Fruit fly (Drosophila melanogaster): ENCODE data around the gene Ir62a.

The Ir62a gene

dm6 chr3L:1489523-1489922 lies 41.5 kb downstream of the Ir62a start, which contains the start of gene stet (continued):
- no peak for TF ChIP-seq Hand (GFP tag; optimal IDR thresholded peaks at IDR 0.05)
- TF ChIP-seq CG11696 (GFP tag; IDR thresholded peaks at IDR 0.05) = no peak
- TF ChIP-seq CG2199 (GFP tag; IDR thresholded peaks at IDR 0.05) = no peak
- TF ChIP-seq Mes4 (GFP tag; optimal IDR thresholded peaks at IDR 0.05) = no peak
- no peak for TF ChIP-seq Meics (GFP tag; optimal IDR thresholded peaks at IDR 0.05)
- TF ChIP-seq CG18764 (GFP tag; optimal IDR thresholded peaks at IDR 0.05) = no peak
- peak; percentile 97 for TF ChIP-seq ewg (GFP tag; optimal IDR thresholded peaks at IDR 0.05)
- TF ChIP-seq CG12071 (GFP tag; optimal IDR thresholded peaks at IDR 0.05) = no peak
- TF ChIP-seq Ets97D (GFP tag; optimal IDR thresholded peaks at IDR 0.05) = peak; percentile 11
- no peak for TF ChIP-seq unpg (GFP tag; optimal IDR thresholded peaks at IDR 0.05)
- no peak for TF ChIP-seq dmrt11E (tag; optimal IDR thresholded peaks at IDR 0.05)
- TF ChIP-seq seq (GFP tag; IDR thresholded peaks at IDR 0.05) = peak; percentile 77
- TF ChIP-seq CG5180 (GFP tag; optimal IDR thresholded peaks at IDR 0.05) = no peak
- no peak for TF ChIP-seq dpn (GFP tag; optimal IDR thresholded peaks at IDR 0.05)
- TF ChIP-seq insv (GFP tag; optimal IDR thresholded peaks at IDR 0.05) = no peak
- no peak for TF ChIP-seq org-1 (GFP tag; optimal IDR thresholded peaks at IDR 0.05)
- TF ChIP-seq CG12219 (GFP tag; optimal IDR thresholded peaks at IDR 0.05) = no peak
- no peak for TF ChIP-seq prd (optimal IDR thresholded peaks at IDR 0.05)
- TF ChIP-seq prd (GFP tag; IDR thresholded peaks at IDR 0.05) = 0 out of 3 replicates have a peak, but pooled peaks have one; percentile 10
- TF ChIP-seq CG2129 (GFP tag; IDR thresholded peaks at IDR 0.05; ENCODE audit: partially characterized antibody) = no peak
- TF ChIP-seq Elba2 (GFP tag; optimal IDR thresholded peaks at IDR 0.05) = no peak
- TF ChIP-seq unc-4 (GFP tag; IDR thresholded peaks at IDR 0.05; ENCODE audit: partially characterized antibody) = 0 out of 2 replicates have a peak, but pooled peaks have one; percentile 18
- TF ChIP-seq CG14860 (GFP tag; IDR thresholded peaks at IDR 0.05; ENCODE audit: partially characterized antibody) = peak; percentile 41; the same call in 2 of the 3 replicates
- TF ChIP-seq da (GFP tag; optimal IDR thresholded peaks at IDR 0.05) = no peak
- TF ChIP-seq NC2α (GFP tag; optimal IDR thresholded peaks at IDR 0.05) = no peak
- TF ChIP-seq Oaz (GFP tag; IDR thresholded peaks at IDR 0.05) = no peak
- TF ChIP-seq CG10321 (GFP tag; IDR thresholded peaks at IDR 0.05) = no peak
- TF ChIP-seq CG1024 (GFP tag; IDR thresholded peaks at IDR 0.05) = no peak
- TF ChIP-seq mld (GFP tag; IDR thresholded peaks at IDR 0.05; ENCODE audit: partially characterized antibody) = no peak
- peak; percentile 48 for TF ChIP-seq CG6813 (GFP tag; optimal IDR thresholded peaks at IDR 0.05)
- no peak for TF ChIP-seq Abd-B (GFP tag; optimal IDR thresholded peaks at IDR 0.05)
- TF ChIP-seq tio (GFP tag; optimal IDR thresholded peaks at IDR 0.05) = no peak
- no peak for TF ChIP-seq Nf-YC (tag; optimal IDR thresholded peaks at IDR 0.05)
- TF ChIP-seq CG6683 (GFP tag; optimal IDR thresholded peaks at IDR 0.05) = no peak
- no peak for TF ChIP-seq CG33557 (GFP tag; optimal IDR thresholded peaks at IDR 0.05)
- no peak for TF ChIP-seq CG15479 (GFP tag; optimal IDR thresholded peaks at IDR 0.05)
- TF ChIP-seq pho (GFP tag; optimal IDR thresholded peaks at IDR 0.05) = no peak
- TF ChIP-seq so (GFP tag; IDR thresholded peaks at IDR 0.05) = no peak
- no peak for TF ChIP-seq Dek (tag; optimal IDR thresholded peaks at IDR 0.05)
- TF ChIP-seq sens-2 (GFP tag; IDR thresholded peaks at IDR 0.05) = no peak
- no peak for TF ChIP-seq CG12236 (GFP tag; optimal IDR thresholded peaks at IDR 0.05)
- TF ChIP-seq inv (GFP tag; IDR thresholded peaks at IDR 0.05; ENCODE audit: partially characterized antibody) = no peak
- no peak for TF ChIP-seq dati (GFP tag; IDR thresholded peaks at IDR 0.05)
- TF ChIP-seq HLH3B (GFP tag; IDR thresholded peaks at IDR 0.05) = peak; percentile 35; the same call in 1 of the 2 replicates
- peak; percentile 52 for TF ChIP-seq Med (GFP tag)
- no peak for TF ChIP-seq luna (GFP tag; optimal IDR thresholded peaks at IDR 0.05)
- TF ChIP-seq CG17912 (GFP tag; optimal IDR thresholded peaks at IDR 0.05) = no peak
- no peak for TF ChIP-seq CG3726 (GFP tag; IDR thresholded peaks at IDR 0.05)
- TF ChIP-seq ftz-f1 (GFP tag; optimal IDR thresholded peaks at IDR 0.05) = no peak
- TF ChIP-seq CG11456 (GFP tag; IDR thresholded peaks at IDR 0.05) = peak; percentile 27; the same call in 1 of the 3 replicates
- TF ChIP-seq Jarid2 (GFP tag; optimal IDR thresholded peaks at IDR 0.05) = no peak
